Worm (Caenorhabditis elegans): ENCODE results near the gene W07G4.8.

Gene W07G4.8

ce11 chrV:13003378-13003777, 46.0 kb downstream of the W07G4.8 start (continued):
- TF ChIP-seq daf-12 (tag; optimal IDR thresholded peaks at IDR 0.05) (no peak), lin-29 (GFP tag; IDR thresholded peaks at IDR 0.05) (no peak), fkh-10 (GFP tag; optimal IDR thresholded peaks at IDR 0.05) (no peak), T26A8.4 (GFP tag; IDR thresholded peaks at IDR 0.05) (peak; percentile 88), nhr-6 (tag; optimal IDR thresholded peaks at IDR 0.05) (peak; percentile 61), ceh-28 (tag; optimal IDR thresholded peaks at IDR 0.05) (no peak), ceh-82 (tag; optimal IDR thresholded peaks at IDR 0.05) (no peak), snpc-1.2 (GFP tag; IDR thresholded peaks at IDR 0.05) (peak; percentile 83), ceh-32 (tag; optimal IDR thresholded peaks at IDR 0.05; ENCODE audit: poor library complexity) (peak; percentile 25), snpc-4 (tag; optimal IDR thresholded peaks at IDR 0.05) (no peak), Y48G9A.11 (GFP tag; IDR thresholded peaks at IDR 0.05) (no peak), lin-38 (GFP tag; IDR thresholded peaks at IDR 0.05) (peak; percentile 84), zfp-3 (GFP tag; conservative IDR thresholded peaks at IDR 0.05) (0 out of 2 replicates have a peak, but pooled peaks have one; percentile 39), tag-97 (GFP tag; IDR thresholded peaks at IDR 0.05) (no peak), nhr-102 (tag; optimal IDR thresholded peaks at IDR 0.05) (peak; percentile 71), ceh-20 (GFP tag; IDR thresholded peaks at IDR 0.05) (peak; percentile 78), lin-15B (tag; optimal IDR thresholded peaks at IDR 0.05) (no peak), zip-11 (GFP tag; IDR thresholded peaks at IDR 0.05) (peak; percentile 80; the same call in 1 of the 2 replicates), mxl-2 (GFP tag; conservative IDR thresholded peaks at IDR 0.05) (0 out of 2 replicates have a peak, but pooled peaks have one; percentile 48), unc-39 (tag; optimal IDR thresholded peaks at IDR 0.05) (no peak), ZK546.5 (tag; optimal IDR thresholded peaks at IDR 0.05) (no peak), set-16 (GFP tag; IDR thresholded peaks at IDR 0.05) (no peak), nhr-28 (tag; optimal IDR thresholded peaks at IDR 0.05) (peak; percentile 72), duxl-1 (tag; optimal IDR thresholded peaks at IDR 0.05; ENCODE audit: poor library complexity) (peak; percentile 61), nhr-77 (tag; optimal IDR thresholded peaks at IDR 0.05) (peak; percentile 63), lin-1 (GFP tag; IDR thresholded peaks at IDR 0.05) (peak; percentile 75), lsy-2 (tag; optimal IDR thresholded peaks at IDR 0.05) (no peak), ztf-11 (tag; optimal IDR thresholded peaks at IDR 0.05) (no peak), aly-2 (tag; optimal IDR thresholded peaks at IDR 0.05) (peak; percentile 28), ceh-62 (tag; optimal IDR thresholded peaks at IDR 0.05) (no peak), F10B5.3 (tag; optimal IDR thresholded peaks at IDR 0.05) (peak; percentile 65), zag-1 (tag; optimal IDR thresholded peaks at IDR 0.05) (no peak), ZK337.2 (GFP tag; IDR thresholded peaks at IDR 0.05) (0 out of 2 replicates have a peak, but pooled peaks have one; percentile 49), Y105C5A.15 (GFP tag; IDR thresholded peaks at IDR 0.05) (peak; percentile 85), nhr-11 (tag; optimal IDR thresholded peaks at IDR 0.05) (no peak), mes-2 (tag; optimal IDR thresholded peaks at IDR 0.05; ENCODE audit: poor library complexity, severe bottlenecking) (peak; percentile 76), ceh-44 (GFP tag; IDR thresholded peaks at IDR 0.05) (peak; percentile 77; the same call in 1 of the 2 replicates), lin-39 (tag; optimal IDR thresholded peaks at IDR 0.05) (no peak), unc-62 (GFP tag; optimal IDR thresholded peaks at IDR 0.05 in 1 of 2) (no peak), unc-62 (tag; optimal IDR thresholded peaks at IDR 0.05) (no peak), nhr-76 (tag; optimal IDR thresholded peaks at IDR 0.05) (no peak), pqm-1 (tag; optimal IDR thresholded peaks at IDR 0.05) (no peak), egl-27 (tag; optimal IDR thresholded peaks at IDR 0.05) (peak; percentile 18), mdt-29 (GFP tag; IDR thresholded peaks at IDR 0.05) (0 out of 2 replicates have a peak, but pooled peaks have one; percentile 17), F26F4.8 (GFP tag; conservative IDR thresholded peaks at IDR 0.05) (0 out of 2 replicates have a peak, but pooled peaks have one; percentile 55), nhr-237 (tag; optimal IDR thresholded peaks at IDR 0.05) (no peak), T20F7.1 (GFP tag; optimal IDR thresholded peaks at IDR 0.05) (no peak), F37D6.2 (tag; optimal IDR thresholded peaks at IDR 0.05) (peak; percentile 52), dpl-1 (GFP tag; optimal IDR thresholded peaks at IDR 0.05) (peak; percentile 46), zip-2 (tag; optimal IDR thresholded peaks at IDR 0.05) (peak; percentile 53), ama-1 (optimal IDR thresholded peaks at IDR 0.05) (no peak), egl-43 (GFP tag; IDR thresholded peaks at IDR 0.05) (peak; percentile 93), ces-1 (GFP tag; optimal IDR thresholded peaks at IDR 0.05) (no peak)
